Worm (Caenorhabditis elegans) whole organism, L4 larva: ENCODE measurements around the gene C47E8.1.

ENCODE experiments used
- F26F4.8 ChIP-seq: fragments of 200-800 bp; sonication (Bioruptor generic); conservative IDR thresholded peaks from 2 replicates; pipeline ENCODE4 v1.3.6; 2022; ENCODE audit warnings: missing genetic modification characterization, missing compliant biosample characterization
- F37D6.2 ChIP-seq: sonication (generic microtip); optimal IDR thresholded peaks from 2 replicates; lab custom pipeline; 2016; ENCODE audit warnings: mild to moderate bottlenecking, missing genetic modification characterization, missing compliant biosample characterization
- Y5F2A.4 ChIP-seq: fragments of 200-800 bp; sonication (Bioruptor generic); optimal IDR thresholded peaks from 2 replicates; lab custom pipeline; 2018; ENCODE audit warnings: mild to moderate bottlenecking, missing genetic modification characterization, missing compliant biosample characterization
- aly-2 ChIP-seq: sonication (generic microtip); optimal IDR thresholded peaks from 2 replicates; lab custom pipeline; 2018; ENCODE audit warnings: missing biosample characterization, missing genetic modification characterization
- arid-1 ChIP-seq: fragments of 200-800 bp; sonication (Bioruptor generic); conservative IDR thresholded peaks from 2 replicates; pipeline ENCODE4 v1.3.6; 2022; ENCODE audit warnings: missing genetic modification reagents, missing genetic modification characterization, missing compliant biosample characterization
- ceh-20 ChIP-seq: fragments of 200-800 bp; sonication (Bioruptor generic); IDR thresholded peaks from 2 replicates; pipeline ENCODE4 v1.3.6; 2022; ENCODE audit warnings: missing genetic modification reagents, missing genetic modification characterization, missing compliant biosample characterization
- ceh-44 ChIP-seq: fragments of 200-800 bp; sonication (Bioruptor generic); IDR thresholded peaks from 2 replicates; pipeline ENCODE4 v1.3.6; 2022; ENCODE audit warnings: missing genetic modification reagents, missing genetic modification characterization, missing compliant biosample characterization
- ceh-62 ChIP-seq: sonication (generic microtip); optimal IDR thresholded peaks from 2 replicates; lab custom pipeline; 2017; ENCODE audit warnings: missing biosample characterization, missing genetic modification characterization
- cey-2 ChIP-seq: sonication (generic microtip); optimal IDR thresholded peaks from 3 replicates; lab custom pipeline; 2017; ENCODE audit warnings: missing genetic modification characterization, mild to moderate bottlenecking, missing compliant biosample characterization, antibody characterized with exemption, borderline replicate concordance; ENCODE audit not compliant: insufficient read depth
- daf-16 ChIP-seq, 3 experiments: sonication (generic microtip); optimal IDR thresholded peaks; 2 replicates each; lab custom pipeline; 2016 to 2017; ENCODE audit warnings: missing genetic modification characterization in 3 of 3, missing genetic modification reagents in 3 of 3, mild to moderate bottlenecking in 2 of 3, missing compliant biosample characterization in 2 of 3, missing biosample characterization in 1 of 3, moderate library complexity in 1 of 3
- dmd-6 ChIP-seq: fragments of 200-800 bp; sonication (Bioruptor generic); IDR thresholded peaks from 2 replicates; pipeline ENCODE4 v1.3.6; 2022; ENCODE audit warnings: missing genetic modification reagents, missing genetic modification characterization, missing compliant biosample characterization
- egl-27 ChIP-seq: sonication (generic microtip); optimal IDR thresholded peaks from 3 replicates; lab custom pipeline; 2017; ENCODE audit warnings: missing biosample characterization, missing genetic modification reagents, missing genetic modification characterization
- fkh-10 ChIP-seq: fragments of 150-350 bp; optimal IDR thresholded peaks from 2 replicates; lab custom pipeline; 2014; ENCODE audit warnings: missing biosample characterization, missing genetic modification reagents, missing genetic modification characterization
- hif-1 ChIP-seq, 2 experiments: sonication (generic microtip); optimal IDR thresholded peaks; 2 replicates each; lab custom pipeline; 2016 to 2017; ENCODE audit warnings: missing compliant biosample characterization in 2 of 2, missing genetic modification characterization in 2 of 2, missing genetic modification reagents in 2 of 2, missing genotype in 2 of 2, mild to moderate bottlenecking in 1 of 2
- hlh-11 ChIP-seq: fragments of 200-800 bp; sonication (Bioruptor generic); optimal IDR thresholded peaks from 2 replicates; lab custom pipeline; 2018; ENCODE audit warnings: mild to moderate bottlenecking, missing genetic modification characterization, missing compliant biosample characterization
- hlh-30 ChIP-seq: sonication (generic microtip); optimal IDR thresholded peaks from 2 replicates; lab custom pipeline; 2017; ENCODE audit warnings: antibody characterized with exemption, mild to moderate bottlenecking, missing genetic modification characterization, missing compliant biosample characterization; ENCODE audit not compliant: insufficient read depth
- hmg-1.1 ChIP-seq: fragments of 200-800 bp; sonication (Bioruptor generic); IDR thresholded peaks from 2 replicates; pipeline ENCODE4 v1.3.6; 2022; ENCODE audit warnings: missing genetic modification reagents, missing genetic modification characterization, missing compliant biosample characterization
- lin-29 ChIP-seq: fragments of 200-800 bp; sonication (Bioruptor generic); IDR thresholded peaks from 2 replicates; pipeline ENCODE4 v1.3.6; 2022; ENCODE audit warnings: missing genetic modification reagents, missing genetic modification characterization, missing compliant biosample characterization
- lsy-2 ChIP-seq, 2 experiments: fragments of 150-350 bp in 1 of 2; sonication (generic microtip) in 1 of 2; optimal IDR thresholded peaks; 2 replicates each; lab custom pipeline; 2014 to 2017; ENCODE audit warnings: missing biosample characterization in 2 of 2, missing genetic modification characterization in 2 of 2
- madf-5 ChIP-seq, 2 experiments: fragments of 200-800 bp; sonication (Bioruptor generic); IDR thresholded peaks; 2 replicates each; pipeline ENCODE4 v1.3.6; 2022; ENCODE audit warnings: missing compliant biosample characterization in 2 of 2, missing genetic modification characterization in 2 of 2
- mdl-1 ChIP-seq, 2 experiments: fragments of 150-350 bp in 1 of 2; sonication (generic microtip) in 1 of 2; optimal IDR thresholded peaks; 2 replicates each; lab custom pipeline; 2014 to 2017; ENCODE audit warnings: missing biosample characterization in 2 of 2, missing genetic modification characterization in 2 of 2
- mdt-29 ChIP-seq: fragments of 200-800 bp; sonication (Bioruptor generic); IDR thresholded peaks from 2 replicates; pipeline ENCODE4 v1.3.6; 2022; ENCODE audit warnings: missing genetic modification reagents, missing genetic modification characterization, missing compliant biosample characterization
- mes-2 ChIP-seq: sonication (generic microtip); optimal IDR thresholded peaks from 2 replicates; lab custom pipeline; 2016; ENCODE audit warnings: missing genotype, mild to moderate bottlenecking, missing genetic modification characterization, missing compliant biosample characterization; ENCODE audit not compliant: poor library complexity, severe bottlenecking
- mxl-2 ChIP-seq: fragments of 200-800 bp; sonication (Bioruptor generic); conservative IDR thresholded peaks from 2 replicates; pipeline ENCODE4 v1.3.6; 2022; ENCODE audit warnings: missing genetic modification reagents, missing genetic modification characterization, missing compliant biosample characterization
- mxl-3 ChIP-seq: fragments of 200-800 bp; sonication (Bioruptor generic); optimal IDR thresholded peaks from 2 replicates; lab custom pipeline; 2018; ENCODE audit warnings: mild to moderate bottlenecking, missing genetic modification characterization, missing compliant biosample characterization
- nhr-237 ChIP-seq: sonication (generic microtip); optimal IDR thresholded peaks from 2 replicates; lab custom pipeline; 2017; ENCODE audit warnings: missing biosample characterization, missing genetic modification characterization
- nhr-25 ChIP-seq: sonication (generic microtip); optimal IDR thresholded peaks from 2 replicates; lab custom pipeline; 2017; ENCODE audit warnings: missing genetic modification characterization, mild to moderate bottlenecking, missing compliant biosample characterization, antibody characterized with exemption, moderate library complexity, borderline replicate concordance; ENCODE audit not compliant: insufficient read depth
- nhr-28 ChIP-seq: fragments of 150-350 bp; optimal IDR thresholded peaks from 2 replicates; lab custom pipeline; 2014; ENCODE audit warnings: missing biosample characterization, missing genetic modification characterization
- nhr-42 ChIP-seq: fragments of 200-800 bp; sonication (Bioruptor generic); IDR thresholded peaks from 2 replicates; pipeline ENCODE4 v1.3.6; 2022; ENCODE audit warnings: missing genetic modification characterization, missing compliant biosample characterization
- nhr-6 ChIP-seq: fragments of 150-350 bp; optimal IDR thresholded peaks from 2 replicates; lab custom pipeline; 2014; ENCODE audit warnings: missing biosample characterization, missing genetic modification characterization
- saeg-2 ChIP-seq: fragments of 200-800 bp; sonication (Bioruptor generic); IDR thresholded peaks from 2 replicates; pipeline ENCODE4 v1.3.6; 2022; ENCODE audit warnings: missing genetic modification reagents, missing genetic modification characterization, missing compliant biosample characterization
- unc-130 ChIP-seq: sonication (generic microtip); optimal IDR thresholded peaks from 2 replicates; lab custom pipeline; 2016; ENCODE audit warnings: missing genetic modification reagents, missing genetic modification characterization, missing compliant biosample characterization
- unc-39 ChIP-seq: sonication (generic microtip); optimal IDR thresholded peaks from 2 replicates; lab custom pipeline; 2017; ENCODE audit warnings: missing biosample characterization, missing genetic modification characterization
- unc-62 ChIP-seq, 3 experiments: fragments of 150-350 bp in 1 of 3; sonication (generic microtip); optimal IDR thresholded peaks in 2 of 3; peaks in 1 of 3; 1 replicate in 1 of 3; 2 replicates in 2 of 3; lab custom pipeline; 2014 to 2017; ENCODE audit warnings: missing biosample characterization in 3 of 3, missing genetic modification characterization in 3 of 3, missing genetic modification reagents in 3 of 3, missing genotype in 1 of 3
- zip-11 ChIP-seq: fragments of 200-800 bp; sonication (Bioruptor generic); IDR thresholded peaks from 2 replicates; pipeline ENCODE4 v1.3.6; 2022; ENCODE audit warnings: missing genetic modification characterization, missing compliant biosample characterization

C47E8.1 gene

DNA sequence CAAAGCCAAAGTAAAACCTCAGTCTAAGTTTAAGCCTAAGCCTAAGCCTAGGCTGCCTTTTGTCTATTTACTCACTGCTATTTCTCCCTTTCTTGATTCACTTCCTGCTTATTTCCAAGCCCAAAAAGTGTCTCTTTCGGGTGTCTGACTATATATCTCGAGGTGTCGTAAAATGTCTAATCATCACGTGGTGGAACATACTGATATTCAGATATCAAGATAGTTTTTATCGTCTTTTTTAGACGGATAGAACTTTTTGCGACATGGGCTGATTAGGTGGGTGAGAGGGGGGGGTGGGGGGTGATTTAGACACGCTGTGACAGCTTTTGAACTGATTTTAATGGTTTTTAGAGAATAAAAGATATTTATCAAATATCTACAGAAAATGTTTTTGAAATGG is 8.9 kb upstream of the C47E8.1 start:
- TF ChIP-seq ceh-20 (no peak), hlh-11 (tag; lab: Kevin White, UChicago) (no peak), hlh-30 (tag; lab: Kevin White, UChicago) (peak; percentile 62), mes-2 (no peak), arid-1 (GFP tag; lab: Robert Waterston, UW) (no peak), aly-2 (tag; lab: Kevin White, UChicago) (no peak), zip-11 (GFP tag; lab: Robert Waterston, UW) (no peak), nhr-28 (tag; lab: Kevin White, UChicago) (peak; percentile 5), cey-2 (tag; lab: Kevin White, UChicago) (no peak), mdl-1 (tag; optimal IDR thresholded peaks at IDR 0.05; lab: Kevin White, UChicago) (peak in 1 of 2 experiments; percentile 36), unc-39 (tag; lab: Kevin White, UChicago) (no peak), hmg-1.1 (no peak), nhr-42 (GFP tag; lab: Robert Waterston, UW) (no peak), nhr-237 (tag; lab: Kevin White, UChicago) (no peak)
- TF ChIP-seq, all 104 proteins: peak for 3

ce11 chrV:14658131-14658530 is 7.7 kb upstream of the C47E8.1 start, which contains the start of gene slc-25A29:
TSS of gene slc-25A29 (minus strand) at chrV:14658175.
- TF ChIP-seq nhr-28 (tag; lab: Kevin White, UChicago): peak; percentile 19
- peak in 1 of 2 experiments; percentile 4 for TF ChIP-seq mdl-1 (tag; optimal IDR thresholded peaks at IDR 0.05; lab: Kevin White, UChicago)
- no peak for TF ChIP-seq daf-16 (GFP tag; optimal IDR thresholded peaks at IDR 0.05; lab: Kevin White, UChicago)
- no peak for TF ChIP-seq daf-16 (tag; optimal IDR thresholded peaks at IDR 0.05; lab: Kevin White, UChicago)
- no peak for TF ChIP-seq lsy-2 (tag; optimal IDR thresholded peaks at IDR 0.05; lab: Kevin White, UChicago)
- TF ChIP-seq nhr-237 (tag; lab: Kevin White, UChicago): no peak
- TF ChIP-seq mdt-29 (GFP tag; lab: Robert Waterston, UW): no peak
- no peak for TF ChIP-seq lin-29 (GFP tag; lab: Robert Waterston, UW)
- TF ChIP-seq mes-2: no peak
- TF ChIP-seq ceh-44: no peak
- peak; percentile 3 for TF ChIP-seq hlh-30 (tag; lab: Kevin White, UChicago)
- no peak for TF ChIP-seq nhr-6 (tag; lab: Kevin White, UChicago)
- TF ChIP-seq ceh-62 (tag; lab: Kevin White, UChicago): no peak
- no peak for TF ChIP-seq F26F4.8 (GFP tag; lab: Robert Waterston, UW)
- TF ChIP-seq unc-130: no peak
- no peak for TF ChIP-seq nhr-25 (tag; lab: Kevin White, UChicago)
- TF ChIP-seq F37D6.2 (tag; lab: Kevin White, UChicago): no peak
- TF ChIP-seq Y5F2A.4 (GFP tag; lab: Kevin White, UChicago): no peak
- TF ChIP-seq cey-2 (tag; lab: Kevin White, UChicago): no peak
- TF ChIP-seq egl-27 (tag; lab: Kevin White, UChicago): no peak
- peak; percentile 36 for TF ChIP-seq mxl-3 (GFP tag; lab: Kevin White, UChicago)
- TF ChIP-seq madf-5 (GFP tag; IDR thresholded peaks at IDR 0.05; lab: Robert Waterston, UW): no peak
- TF ChIP-seq hlh-11 (tag; lab: Kevin White, UChicago): peak; percentile 25

DNA sequence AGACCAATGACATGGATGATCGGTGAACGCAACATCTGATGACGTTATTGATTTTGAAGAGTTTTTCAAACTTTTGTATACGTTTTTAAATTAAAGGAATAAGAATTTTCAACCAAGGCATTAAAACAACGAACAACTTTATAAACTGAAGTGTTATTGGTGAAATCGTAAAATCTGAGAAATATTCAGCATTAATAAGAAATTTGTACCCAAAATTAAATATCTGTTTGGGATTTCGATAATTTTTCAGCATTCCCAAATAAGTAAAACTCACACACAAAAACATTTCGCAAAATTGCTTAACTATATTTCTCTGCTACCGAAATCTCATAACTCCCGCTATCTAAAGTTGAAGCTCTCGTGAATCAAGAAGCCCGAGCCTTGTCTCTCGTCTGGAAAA is 6.2 kb upstream of the C47E8.1 start:
- TF ChIP-seq saeg-2 (GFP tag; lab: Robert Waterston, UW) (no peak), dmd-6 (GFP tag; lab: Robert Waterston, UW) (no peak), unc-130 (no peak), fkh-10 (GFP tag; lab: Kevin White, UChicago) (no peak), mxl-2 (no peak), unc-62 (GFP tag; optimal IDR thresholded peaks at IDR 0.05 in 1 of 2; lab: Kevin White, UChicago) (peak in 1 of 2 experiments; percentile 90), unc-62 (tag; optimal IDR thresholded peaks at IDR 0.05; lab: Kevin White, UChicago) (no peak), hif-1 (tag; optimal IDR thresholded peaks at IDR 0.05; lab: Kevin White, UChicago) (no peak)
- TF ChIP-seq, all 104 proteins: peak for 1
